Fruit fly (Drosophila melanogaster) whole organism, pupa: ENCODE results near the gene CG13398.

Experiments
- CG10348 ChIP-seq: fragments of 200-800 bp; sonication (Bioruptor generic); IDR thresholded peaks from 2 replicates; pipeline ENCODE4 v1.3.6; 2022; ENCODE audit warnings: missing biosample characterization, missing genetic modification characterization
- CG4496 ChIP-seq: fragments of 200-800 bp; sonication (Bioruptor generic); IDR thresholded peaks from 3 replicates; pipeline ENCODE4 v1.3.6; 2022; ENCODE audit warnings: missing biosample characterization, missing genetic modification characterization
- CG8159 ChIP-seq: fragments of 200-800 bp; sonication (Bioruptor generic); optimal IDR thresholded peaks from 3 replicates; lab custom pipeline; 2018; ENCODE audit warnings: missing biosample characterization, mild to moderate bottlenecking, missing genetic modification characterization, moderate library complexity
- Ets98B ChIP-seq: fragments of 200-800 bp; sonication (Bioruptor generic); IDR thresholded peaks from 2 replicates; pipeline ENCODE4 v1.3.6; 2022; ENCODE audit warnings: missing biosample characterization, missing genetic modification characterization
- Pif1B ChIP-seq: fragments of 200-800 bp; sonication (Bioruptor generic); optimal IDR thresholded peaks from 3 replicates; lab custom pipeline; 2016; ENCODE audit warnings: missing biosample characterization, missing genetic modification characterization
- fd96Ca ChIP-seq: fragments of 200-800 bp; sonication (Bioruptor generic); IDR thresholded peaks from 3 replicates; pipeline ENCODE4 v1.3.6; 2022; ENCODE audit warnings: missing biosample characterization, missing genetic modification characterization

DNA sequence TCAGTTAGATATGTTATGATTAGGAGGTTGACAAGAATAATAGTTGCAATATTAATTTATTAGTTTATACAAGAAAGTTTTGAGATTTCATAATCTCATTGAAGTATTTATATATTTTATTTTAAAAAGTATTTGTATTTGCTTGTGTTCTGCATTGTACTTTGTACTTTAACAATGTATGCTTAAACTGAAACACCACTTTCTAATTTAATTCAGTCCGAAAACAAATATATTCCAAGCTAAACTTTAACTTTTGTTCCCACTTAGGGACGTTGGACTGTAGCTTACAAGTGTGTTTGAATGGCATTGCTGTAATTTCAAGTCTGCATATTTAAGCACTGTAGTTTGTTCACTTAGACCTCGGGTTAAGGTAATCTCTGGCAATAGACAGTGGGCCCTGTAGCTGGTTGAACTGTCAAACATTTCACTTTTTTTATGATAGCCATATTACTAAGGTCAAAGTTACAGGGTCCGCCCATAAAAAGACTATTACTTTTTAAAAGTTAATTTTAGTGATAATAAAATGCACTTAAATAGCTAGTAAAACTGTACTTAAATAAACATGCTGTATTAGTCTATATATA lies 43.6 kb downstream of the CG13398 start:
- TF ChIP-seq CG8159 (tag; lab: Kevin White, UChicago) (no peak), fd96Ca (no peak), Pif1B (no peak), CG4496 (GFP tag; lab: Robert Waterston, UW) (no peak), CG10348 (GFP tag; lab: Robert Waterston, UW) (no peak), Ets98B (GFP tag; lab: Robert Waterston, UW) (no peak)
